Fruit fly (Drosophila melanogaster): ENCODE data around the gene CG18809.

CG18809 gene

dm6 chrX:19785403-19785802, 41.3 kb upstream of the CG18809 start:
- no peak for TF ChIP-seq Pif1A (GFP tag; optimal IDR thresholded peaks at IDR 0.05)
- TF ChIP-seq CG8301 (tag; optimal IDR thresholded peaks at IDR 0.05): no peak
- TF ChIP-seq CG14655 (GFP tag; optimal IDR thresholded peaks at IDR 0.05): no peak
- TF ChIP-seq Ets98B (GFP tag; IDR thresholded peaks at IDR 0.05): no peak
- no peak for TF ChIP-seq CG9948 (tag; optimal IDR thresholded peaks at IDR 0.05)
- TF ChIP-seq CG34367 (tag; optimal IDR thresholded peaks at IDR 0.05): no peak
- TF ChIP-seq gl (tag; optimal IDR thresholded peaks at IDR 0.05): no peak

dm6 chrX:19784875-19785274, 40.7 kb upstream of the CG18809 start:
- peak; percentile 46 for TF ChIP-seq CG15710 (tag; optimal IDR thresholded peaks at IDR 0.05)
- no peak for TF ChIP-seq CG13204 (GFP tag; optimal IDR thresholded peaks at IDR 0.05)
- no peak for TF ChIP-seq Snoo (tag; optimal IDR thresholded peaks at IDR 0.05)
- TF ChIP-seq CG14655 (GFP tag; optimal IDR thresholded peaks at IDR 0.05): peak; percentile 27
- peak; percentile 47 for TF ChIP-seq CG17806 (tag; optimal IDR thresholded peaks at IDR 0.05)
- TF ChIP-seq CG8301 (tag; optimal IDR thresholded peaks at IDR 0.05): peak; percentile 1
- TF ChIP-seq rn (GFP tag; IDR thresholded peaks at IDR 0.05): no peak
- TF ChIP-seq CG32121 (GFP tag; IDR thresholded peaks at IDR 0.05): no peak
- no peak for TF ChIP-seq Pif1B (GFP tag; optimal IDR thresholded peaks at IDR 0.05)
- TF ChIP-seq EcR (GFP tag; optimal IDR thresholded peaks at IDR 0.05): no peak
- peak; percentile 15; the same call in 1 of the 2 replicates for TF ChIP-seq CG12605 (GFP tag; IDR thresholded peaks at IDR 0.05)
- TF ChIP-seq gl (tag; optimal IDR thresholded peaks at IDR 0.05): no peak
- no peak for TF ChIP-seq Ets98B (GFP tag; IDR thresholded peaks at IDR 0.05)
- TF ChIP-seq CG4496 (GFP tag; IDR thresholded peaks at IDR 0.05): 0 out of 3 replicates have a peak, but pooled peaks have one; percentile 27
- no peak for TF ChIP-seq fd96Ca (GFP tag; IDR thresholded peaks at IDR 0.05)
- TF ChIP-seq D1 (tag; optimal IDR thresholded peaks at IDR 0.05): no peak
- no peak for TF ChIP-seq CG10348 (GFP tag; IDR thresholded peaks at IDR 0.05)
- peak; percentile 38 for TF ChIP-seq CG34367 (tag; optimal IDR thresholded peaks at IDR 0.05)
- peak; percentile 18 for TF ChIP-seq Pif1A (GFP tag; optimal IDR thresholded peaks at IDR 0.05)
- peak; percentile 42 for TF ChIP-seq CG8159 (tag; optimal IDR thresholded peaks at IDR 0.05)
- TF ChIP-seq CG9948 (tag; optimal IDR thresholded peaks at IDR 0.05): peak; percentile 50

dm6 chrX:19783457-19783856, 39.3 kb upstream of the CG18809 start, which contains the start of gene zld:
Gene zld, minus strand, starts transcription at chrX:19783548.
- TF ChIP-seq fd96Ca (GFP tag; IDR thresholded peaks at IDR 0.05) (no peak), Ets98B (GFP tag; IDR thresholded peaks at IDR 0.05) (no peak), D1 (tag; optimal IDR thresholded peaks at IDR 0.05) (no peak), CG17806 (tag; optimal IDR thresholded peaks at IDR 0.05) (no peak), CG13204 (GFP tag; optimal IDR thresholded peaks at IDR 0.05) (peak; percentile 81), rn (GFP tag; IDR thresholded peaks at IDR 0.05) (no peak), gl (tag; optimal IDR thresholded peaks at IDR 0.05) (no peak), CG14655 (GFP tag; optimal IDR thresholded peaks at IDR 0.05) (no peak), CG4496 (GFP tag; IDR thresholded peaks at IDR 0.05) (peak; percentile 56; the same call in 2 of the 3 replicates), Pif1A (GFP tag; optimal IDR thresholded peaks at IDR 0.05) (no peak)

- no peak for TF ChIP-seq CG8301 (tag; optimal IDR thresholded peaks at IDR 0.05)
- no peak for TF ChIP-seq D1 (tag; optimal IDR thresholded peaks at IDR 0.05)
- TF ChIP-seq CG13204 (GFP tag; optimal IDR thresholded peaks at IDR 0.05): no peak
- TF ChIP-seq CG34367 (tag; optimal IDR thresholded peaks at IDR 0.05): no peak
- TF ChIP-seq CG32121 (GFP tag; IDR thresholded peaks at IDR 0.05): no peak
- TF ChIP-seq rn (GFP tag; IDR thresholded peaks at IDR 0.05): no peak
- TF ChIP-seq CG4496 (GFP tag; IDR thresholded peaks at IDR 0.05): no peak
- TF ChIP-seq CG17806 (tag; optimal IDR thresholded peaks at IDR 0.05): no peak
- TF ChIP-seq fd96Ca (GFP tag; IDR thresholded peaks at IDR 0.05): no peak
- no peak for TF ChIP-seq CG14655 (GFP tag; optimal IDR thresholded peaks at IDR 0.05)
- TF ChIP-seq gl (tag; optimal IDR thresholded peaks at IDR 0.05): no peak
- TF ChIP-seq CG9948 (tag; optimal IDR thresholded peaks at IDR 0.05): no peak
- TF ChIP-seq CG8159 (tag; optimal IDR thresholded peaks at IDR 0.05): no peak
- no peak for TF ChIP-seq Ets98B (GFP tag; IDR thresholded peaks at IDR 0.05)
- no peak for TF ChIP-seq CG12605 (GFP tag; IDR thresholded peaks at IDR 0.05)
- TF ChIP-seq EcR (GFP tag; optimal IDR thresholded peaks at IDR 0.05): no peak
- TF ChIP-seq Pif1B (GFP tag; optimal IDR thresholded peaks at IDR 0.05): no peak
- no peak for TF ChIP-seq Snoo (tag; optimal IDR thresholded peaks at IDR 0.05)
- no peak for TF ChIP-seq CG15710 (tag; optimal IDR thresholded peaks at IDR 0.05)
- no peak for TF ChIP-seq Pif1A (GFP tag; optimal IDR thresholded peaks at IDR 0.05)
Measured at dm6 chrX:19782736-19783325, 38.7 kb upstream of the CG18809 start.

dm6 chrX:19781861-19782260, 37.7 kb upstream of the CG18809 start:
- TF ChIP-seq CG8159 (tag; optimal IDR thresholded peaks at IDR 0.05) (no peak), gl (tag; optimal IDR thresholded peaks at IDR 0.05) (no peak), CG12605 (GFP tag; IDR thresholded peaks at IDR 0.05) (no peak), Pif1A (GFP tag; optimal IDR thresholded peaks at IDR 0.05) (no peak), CG32121 (GFP tag; IDR thresholded peaks at IDR 0.05) (no peak), CG13204 (GFP tag; optimal IDR thresholded peaks at IDR 0.05) (no peak), Snoo (tag; optimal IDR thresholded peaks at IDR 0.05) (no peak), D1 (tag; optimal IDR thresholded peaks at IDR 0.05) (no peak), CG4496 (GFP tag; IDR thresholded peaks at IDR 0.05) (no peak), rn (GFP tag; IDR thresholded peaks at IDR 0.05) (no peak)

- no peak for TF ChIP-seq CG10348 (GFP tag; IDR thresholded peaks at IDR 0.05)
- no peak for TF ChIP-seq EcR (GFP tag; optimal IDR thresholded peaks at IDR 0.05)
- TF ChIP-seq CG13204 (GFP tag; optimal IDR thresholded peaks at IDR 0.05): no peak
- no peak for TF ChIP-seq Pif1A (GFP tag; optimal IDR thresholded peaks at IDR 0.05)
- no peak for TF ChIP-seq Ets98B (GFP tag; IDR thresholded peaks at IDR 0.05)
- no peak for TF ChIP-seq CG34367 (tag; optimal IDR thresholded peaks at IDR 0.05)
- no peak for TF ChIP-seq gl (tag; optimal IDR thresholded peaks at IDR 0.05)
- TF ChIP-seq CG17806 (tag; optimal IDR thresholded peaks at IDR 0.05): no peak
- no peak for TF ChIP-seq Pif1B (GFP tag; optimal IDR thresholded peaks at IDR 0.05)
- TF ChIP-seq CG8301 (tag; optimal IDR thresholded peaks at IDR 0.05): no peak
- TF ChIP-seq CG12605 (GFP tag; IDR thresholded peaks at IDR 0.05): no peak
- TF ChIP-seq CG4496 (GFP tag; IDR thresholded peaks at IDR 0.05): no peak; the same call in 2 of the 3 replicates
- no peak for TF ChIP-seq rn (GFP tag; IDR thresholded peaks at IDR 0.05)
- no peak for TF ChIP-seq CG32121 (GFP tag; IDR thresholded peaks at IDR 0.05)
- TF ChIP-seq CG8159 (tag; optimal IDR thresholded peaks at IDR 0.05): no peak
- no peak for TF ChIP-seq CG15710 (tag; optimal IDR thresholded peaks at IDR 0.05)
- TF ChIP-seq CG9948 (tag; optimal IDR thresholded peaks at IDR 0.05): no peak
- no peak for TF ChIP-seq fd96Ca (GFP tag; IDR thresholded peaks at IDR 0.05)
- no peak for TF ChIP-seq CG14655 (GFP tag; optimal IDR thresholded peaks at IDR 0.05)
- TF ChIP-seq D1 (tag; optimal IDR thresholded peaks at IDR 0.05): no peak
Measured at dm6 chrX:19775055-19775645, 31.0 kb upstream of the CG18809 start.

All from whole organism, pupa.